Worm (Caenorhabditis elegans): ENCODE data around the gene kcc-2.

kcc-2 gene

ce11 chrIV:6095357-6095858 lies 54.6 kb downstream of the kcc-2 start, which contains the start of gene lag-1:
Gene lag-1 (plus strand): TSS chrIV:6095407.
- TF ChIP-seq sma-3 (GFP tag; optimal IDR thresholded peaks at IDR 0.05): no peak
- TF ChIP-seq lin-13 (GFP tag; optimal IDR thresholded peaks at IDR 0.05): no peak
- no peak for TF ChIP-seq nhr-237 (tag; optimal IDR thresholded peaks at IDR 0.05)
- no peak for TF ChIP-seq egl-27 (tag; optimal IDR thresholded peaks at IDR 0.05)
- TF ChIP-seq peb-1 (tag; optimal IDR thresholded peaks at IDR 0.05): no peak
- TF ChIP-seq mbf-1 (tag; optimal IDR thresholded peaks at IDR 0.05): no peak
- TF ChIP-seq unc-55 (GFP tag; optimal IDR thresholded peaks at IDR 0.05): no peak

DNA sequence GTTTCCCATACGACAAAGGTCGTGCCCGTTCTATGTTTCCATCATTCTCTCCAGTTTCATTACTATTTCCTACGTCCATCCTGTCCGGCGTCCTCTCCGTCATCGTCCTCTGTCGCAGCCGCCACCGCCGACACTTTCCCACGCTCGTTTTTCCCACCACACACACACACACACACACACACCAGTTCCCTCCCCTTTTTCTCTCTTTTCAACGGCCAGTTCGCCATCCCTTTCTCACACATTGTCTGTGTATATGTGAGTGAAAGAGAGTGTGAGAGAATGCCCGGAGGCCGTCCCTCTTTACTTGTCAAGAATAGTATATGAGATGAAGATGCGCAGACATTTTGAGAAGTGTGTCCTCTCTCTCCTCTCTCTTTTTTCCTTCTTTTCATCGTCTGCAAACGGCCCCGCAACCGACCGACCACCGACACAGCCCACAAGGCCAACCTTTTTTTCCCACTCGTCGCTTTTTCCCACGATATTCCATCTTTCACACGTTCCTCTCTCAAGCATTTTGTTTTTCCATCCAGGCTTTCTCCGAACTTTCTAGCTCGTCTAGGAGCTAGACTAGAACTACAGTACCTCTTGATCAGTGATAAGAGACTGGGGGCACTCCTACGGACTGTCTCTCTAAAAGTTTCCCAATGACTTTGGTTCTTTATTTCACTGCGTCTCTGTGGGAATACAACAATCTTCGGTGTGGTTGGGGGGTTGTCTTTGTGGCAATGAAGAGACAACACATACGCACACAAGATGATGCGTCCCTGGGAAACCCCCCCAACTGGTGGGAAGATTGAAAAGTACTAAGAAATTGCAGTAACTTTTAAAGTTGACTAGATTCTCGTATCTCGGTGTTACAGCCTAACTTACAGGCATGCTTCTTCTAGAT lies 56.5 kb downstream of the kcc-2 start:
- peak; percentile 89 for TF ChIP-seq sem-4 (tag; optimal IDR thresholded peaks at IDR 0.05)
- no peak for TF ChIP-seq aly-2 (tag; optimal IDR thresholded peaks at IDR 0.05)
- TF ChIP-seq nhr-6 (tag; optimal IDR thresholded peaks at IDR 0.05): peak; percentile 70
- peak; percentile 82 for TF ChIP-seq unc-55 (GFP tag; optimal IDR thresholded peaks at IDR 0.05)
- peak; percentile 73 for TF ChIP-seq C34F6.9 (tag; optimal IDR thresholded peaks at IDR 0.05)
- peak; percentile 83 for TF ChIP-seq fos-1 (tag; optimal IDR thresholded peaks at IDR 0.05)
- TF ChIP-seq R02D3.7 (tag; optimal IDR thresholded peaks at IDR 0.05): no peak
- no peak for TF ChIP-seq unc-62 (GFP tag; optimal IDR thresholded peaks at IDR 0.05)
- no peak for TF ChIP-seq elt-3 (tag; optimal IDR thresholded peaks at IDR 0.05)
- TF ChIP-seq Y55F3AM.14 (GFP tag; optimal IDR thresholded peaks at IDR 0.05): peak; percentile 84
- TF ChIP-seq nhr-237 (tag; optimal IDR thresholded peaks at IDR 0.05): no peak
- TF ChIP-seq F13H6.1 (tag; optimal IDR thresholded peaks at IDR 0.05): peak; percentile 95
- TF ChIP-seq ztf-1 (GFP tag; conservative IDR thresholded peaks at IDR 0.05): no peak
- peak; percentile 72 for TF ChIP-seq crh-2 (tag; optimal IDR thresholded peaks at IDR 0.05)
- peak; percentile 25 for TF ChIP-seq mab-5 (tag; optimal IDR thresholded peaks at IDR 0.05)
- TF ChIP-seq nhr-25 (tag; optimal IDR thresholded peaks at IDR 0.05): peak; percentile 95
- TF ChIP-seq gmeb-1 (tag; optimal IDR thresholded peaks at IDR 0.05): peak; percentile 57
- TF ChIP-seq lin-11 (tag; optimal IDR thresholded peaks at IDR 0.05): peak; percentile 28
- TF ChIP-seq unc-39 (tag; optimal IDR thresholded peaks at IDR 0.05): no peak
- TF ChIP-seq zag-1 (tag; optimal IDR thresholded peaks at IDR 0.05): peak; percentile 80
- TF ChIP-seq nhr-21 (tag; optimal IDR thresholded peaks at IDR 0.05): peak; percentile 92
- TF ChIP-seq lsy-2 (tag; optimal IDR thresholded peaks at IDR 0.05): peak in 1 of 2 experiments; percentile 66
- peak; percentile 74 for TF ChIP-seq lin-13 (GFP tag; optimal IDR thresholded peaks at IDR 0.05)
- peak; percentile 95 for TF ChIP-seq blmp-1 (tag; optimal IDR thresholded peaks at IDR 0.05; ENCODE audit: insufficient read depth)
- peak; percentile 75 for TF ChIP-seq egl-27 (tag; optimal IDR thresholded peaks at IDR 0.05)
- no peak for TF ChIP-seq alr-1 (tag; optimal IDR thresholded peaks at IDR 0.05)
- peak; percentile 14 for TF ChIP-seq nhr-11 (tag; optimal IDR thresholded peaks at IDR 0.05)
- peak; percentile 46 for TF ChIP-seq ztf-4 (tag; optimal IDR thresholded peaks at IDR 0.05)
- peak; percentile 92 for TF ChIP-seq sma-9 (GFP tag; optimal IDR thresholded peaks at IDR 0.05)
- peak; percentile 77 for TF ChIP-seq sma-9 (tag; optimal IDR thresholded peaks at IDR 0.05)
- TF ChIP-seq snpc-4 (tag; optimal IDR thresholded peaks at IDR 0.05): peak; percentile 68
- TF ChIP-seq peb-1 (tag; optimal IDR thresholded peaks at IDR 0.05): no peak
- peak; percentile 92 for TF ChIP-seq nhr-129 (tag; optimal IDR thresholded peaks at IDR 0.05)
- peak; percentile 78 for TF ChIP-seq sma-3 (GFP tag; optimal IDR thresholded peaks at IDR 0.05)
- peak; percentile 44 to 59 for TF ChIP-seq mdl-1 (tag; optimal IDR thresholded peaks at IDR 0.05)
- TF ChIP-seq lin-39 (tag; optimal IDR thresholded peaks at IDR 0.05): no peak

- TF ChIP-seq mbf-1 (tag; optimal IDR thresholded peaks at IDR 0.05) (no peak), unc-55 (GFP tag; optimal IDR thresholded peaks at IDR 0.05) (no peak), ztf-4 (tag; optimal IDR thresholded peaks at IDR 0.05) (no peak), C34F6.9 (tag; optimal IDR thresholded peaks at IDR 0.05) (no peak), crh-2 (tag; optimal IDR thresholded peaks at IDR 0.05) (peak; percentile 38), nhr-10 (tag; optimal IDR thresholded peaks at IDR 0.05) (no peak), nhr-129 (tag; optimal IDR thresholded peaks at IDR 0.05) (peak; percentile 31), lsy-2 (tag; optimal IDR thresholded peaks at IDR 0.05) (peak in 1 of 2 experiments; percentile 46), ZK546.5 (tag; optimal IDR thresholded peaks at IDR 0.05) (no peak), sma-3 (GFP tag; optimal IDR thresholded peaks at IDR 0.05) (peak; percentile 92), alr-1 (tag; optimal IDR thresholded peaks at IDR 0.05) (no peak), peb-1 (tag; optimal IDR thresholded peaks at IDR 0.05) (no peak), sem-4 (tag; optimal IDR thresholded peaks at IDR 0.05) (no peak), dmd-4 (tag; optimal IDR thresholded peaks at IDR 0.05) (no peak), lin-13 (GFP tag; optimal IDR thresholded peaks at IDR 0.05) (no peak), aly-2 (tag; optimal IDR thresholded peaks at IDR 0.05) (no peak), lin-39 (tag; optimal IDR thresholded peaks at IDR 0.05) (no peak), nhr-21 (tag; optimal IDR thresholded peaks at IDR 0.05) (peak; percentile 84), Y55F3AM.14 (GFP tag; optimal IDR thresholded peaks at IDR 0.05) (no peak), blmp-1 (tag; optimal IDR thresholded peaks at IDR 0.05; ENCODE audit: insufficient read depth) (no peak), elt-1 (tag; optimal IDR thresholded peaks at IDR 0.05) (no peak), lin-11 (tag; optimal IDR thresholded peaks at IDR 0.05) (no peak), ztf-11 (tag; optimal IDR thresholded peaks at IDR 0.05) (no peak), ceh-16 (tag; optimal IDR thresholded peaks at IDR 0.05) (no peak), ama-1 (optimal IDR thresholded peaks at IDR 0.05) (no peak), nhr-25 (tag; optimal IDR thresholded peaks at IDR 0.05) (peak; percentile 76), sma-9 (GFP tag; optimal IDR thresholded peaks at IDR 0.05) (peak; percentile 98), sma-9 (tag; optimal IDR thresholded peaks at IDR 0.05) (no peak), zag-1 (tag; optimal IDR thresholded peaks at IDR 0.05) (no peak), ceh-82 (tag; optimal IDR thresholded peaks at IDR 0.05) (no peak), F13H6.1 (tag; optimal IDR thresholded peaks at IDR 0.05) (peak; percentile 27), egl-27 (tag; optimal IDR thresholded peaks at IDR 0.05) (peak; percentile 57)
These were observed 59.0 kb downstream of the kcc-2 start for ce11 chrIV:6099770-6100169.

All from whole organism, L2 larva.